Worm (Caenorhabditis elegans): ENCODE data around the gene srh-116.

DNA sequence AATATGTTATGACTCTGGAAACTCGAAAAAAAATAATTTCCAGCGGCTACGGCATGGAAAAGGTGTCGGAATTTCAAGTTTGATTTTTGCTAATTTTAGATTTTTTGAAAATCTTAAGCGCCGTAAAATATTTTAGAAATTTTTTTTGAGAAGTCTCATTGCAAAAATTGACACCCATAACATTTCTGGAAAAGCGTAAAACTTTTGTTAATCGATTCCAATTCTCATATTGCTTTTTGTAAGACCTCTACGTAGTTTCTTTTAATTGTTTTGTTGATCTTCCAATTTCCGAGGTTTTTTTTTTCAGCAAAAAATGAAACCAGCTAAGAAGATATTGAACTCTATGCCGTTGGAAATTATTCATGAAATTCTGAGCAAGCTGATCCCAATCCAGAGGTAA is 3.9 kb upstream of the srh-116 start, which contains the start of gene fbxa-85:
- no peak for TF ChIP-seq attf-4 (tag; optimal IDR thresholded peaks at IDR 0.05)
- TF ChIP-seq mdl-1 (tag; optimal IDR thresholded peaks at IDR 0.05), result no peak
- TF ChIP-seq jun-1 (tag; optimal IDR thresholded peaks at IDR 0.05), result no peak
- no peak for TF ChIP-seq fkh-10 (GFP tag; optimal IDR thresholded peaks at IDR 0.05)
- TF ChIP-seq ceh-44 (GFP tag; IDR thresholded peaks at IDR 0.05), result no peak
- TF ChIP-seq dpl-1 (GFP tag; optimal IDR thresholded peaks at IDR 0.05), result no peak
- TF ChIP-seq nhr-76 (tag; optimal IDR thresholded peaks at IDR 0.05), result no peak
- no peak for TF ChIP-seq unc-39 (tag; optimal IDR thresholded peaks at IDR 0.05)
- no peak for TF ChIP-seq snpc-1.2 (GFP tag; IDR thresholded peaks at IDR 0.05)
- no peak for TF ChIP-seq ama-1 (optimal IDR thresholded peaks at IDR 0.05)
- TF ChIP-seq ceh-82 (tag; optimal IDR thresholded peaks at IDR 0.05), result no peak
- TF ChIP-seq daf-12 (tag; optimal IDR thresholded peaks at IDR 0.05), result no peak
- TF ChIP-seq lin-39 (tag; optimal IDR thresholded peaks at IDR 0.05), result no peak
- TF ChIP-seq egl-27 (tag; optimal IDR thresholded peaks at IDR 0.05), result no peak

Data from whole organism, L4 larva.